Worm (Caenorhabditis elegans) whole organism, mixed stage, embryonic: ENCODE results near the gene K10B4.3.
"Not testable (repeated sequence)": the region's sequence is repeated elsewhere in the genome, so short reads cannot be mapped to it uniquely, and the experiment has no call there.

Experiments
- M03D4.4 ChIP-seq: sonication (generic microtip); optimal IDR thresholded peaks from 2 replicates; lab custom pipeline; 2017; ENCODE audit warnings: mild to moderate bottlenecking, missing genetic modification characterization, missing compliant biosample characterization
- blmp-1 ChIP-seq: fragments of 150-350 bp; optimal IDR thresholded peaks from 2 replicates; lab custom pipeline; 2014; ENCODE audit warnings: missing biosample characterization, missing genetic modification characterization
- ceh-39 ChIP-seq: fragments of 150-350 bp; optimal IDR thresholded peaks from 2 replicates; lab custom pipeline; 2014; ENCODE audit warnings: missing biosample characterization, missing genetic modification characterization
- ceh-43 ChIP-seq: fragments of 200-800 bp; sonication (Bioruptor generic); optimal IDR thresholded peaks from 2 replicates; lab custom pipeline; 2018; ENCODE audit warnings: mild to moderate bottlenecking, missing genetic modification characterization, moderate library complexity, missing compliant biosample characterization
- ceh-83 ChIP-seq: fragments of 200-800 bp; sonication (Bioruptor generic); optimal IDR thresholded peaks from 2 replicates; lab custom pipeline; 2018; ENCODE audit warnings: mild to moderate bottlenecking, missing genetic modification characterization, missing compliant biosample characterization
- ces-1 ChIP-seq: fragments of 150-350 bp; optimal IDR thresholded peaks from 2 replicates; lab custom pipeline; 2014; ENCODE audit warnings: missing biosample characterization, missing genetic modification reagents, missing genetic modification characterization
- cnd-1 ChIP-seq: fragments of 200-800 bp; sonication (Bioruptor generic); optimal IDR thresholded peaks from 2 replicates; lab custom pipeline; 2018; ENCODE audit warnings: mild to moderate bottlenecking, missing genetic modification characterization, missing compliant biosample characterization
- drap-1 ChIP-seq: fragments of 200-800 bp; sonication (Bioruptor generic); optimal IDR thresholded peaks from 3 replicates; lab custom pipeline; 2018; ENCODE audit warnings: mild to moderate bottlenecking, missing genetic modification characterization, missing compliant biosample characterization
- elt-1 ChIP-seq: sonication (generic microtip); optimal IDR thresholded peaks from 2 replicates; lab custom pipeline; 2017; ENCODE audit warnings: missing genetic modification characterization, mild to moderate bottlenecking, missing compliant biosample characterization, antibody characterized with exemption, moderate library complexity, borderline replicate concordance; ENCODE audit not compliant: insufficient read depth
- flh-1 ChIP-seq: fragments of 200-800 bp; sonication (Bioruptor generic); optimal IDR thresholded peaks from 2 replicates; lab custom pipeline; 2018; ENCODE audit warnings: mild to moderate bottlenecking, missing genetic modification characterization, moderate library complexity, missing compliant biosample characterization
- ham-2 ChIP-seq: fragments of 200-800 bp; sonication (Bioruptor generic); optimal IDR thresholded peaks from 2 replicates; lab custom pipeline; 2018; ENCODE audit warnings: mild to moderate bottlenecking, missing genetic modification characterization, missing compliant biosample characterization
- lin-13 ChIP-seq: fragments of 150-350 bp; optimal IDR thresholded peaks from 2 replicates; lab custom pipeline; 2014; ENCODE audit warnings: missing biosample characterization, missing genetic modification characterization
- lin-32 ChIP-seq: fragments of 200-800 bp; sonication (Bioruptor generic); optimal IDR thresholded peaks from 2 replicates; lab custom pipeline; 2018; ENCODE audit warnings: mild to moderate bottlenecking, missing genetic modification characterization, missing compliant biosample characterization
- lsy-2 ChIP-seq: fragments of 150-350 bp; optimal IDR thresholded peaks from 2 replicates; lab custom pipeline; 2014; ENCODE audit warnings: missing biosample characterization, missing genetic modification characterization
- mab-5 ChIP-seq: fragments of 150-350 bp; optimal IDR thresholded peaks from 2 replicates; lab custom pipeline; 2014; ENCODE audit warnings: missing biosample characterization, missing genetic modification characterization
- mep-1 ChIP-seq: fragments of 150-350 bp; optimal IDR thresholded peaks from 2 replicates; lab custom pipeline; 2017; ENCODE audit warnings: missing biosample characterization, missing genetic modification reagents, missing genetic modification characterization, inconsistent platforms
- mls-2 ChIP-seq: sonication (generic microtip); optimal IDR thresholded peaks from 2 replicates; lab custom pipeline; 2016; ENCODE audit warnings: mild to moderate bottlenecking, missing genetic modification characterization, moderate library complexity, missing compliant biosample characterization
- nhr-12 ChIP-seq: fragments of 150-350 bp; optimal IDR thresholded peaks from 2 replicates; lab custom pipeline; 2014; ENCODE audit warnings: missing biosample characterization, missing genetic modification characterization
- nhr-2 ChIP-seq: fragments of 150-350 bp; optimal IDR thresholded peaks from 2 replicates; lab custom pipeline; 2014; ENCODE audit warnings: missing biosample characterization, missing genetic modification characterization
- nhr-237 ChIP-seq: fragments of 150-350 bp; optimal IDR thresholded peaks from 2 replicates; lab custom pipeline; 2014; ENCODE audit warnings: missing biosample characterization, missing genetic modification characterization
- nhr-76 ChIP-seq: sonication (generic microtip); optimal IDR thresholded peaks from 2 replicates; lab custom pipeline; 2017; ENCODE audit warnings: missing biosample characterization, missing genetic modification characterization
- pha-4 ChIP-seq: fragments of 150-350 bp; optimal IDR thresholded peaks from 2 replicates; lab custom pipeline; 2018; ENCODE audit warnings: missing biosample characterization, missing genetic modification reagents, missing genetic modification characterization
- sem-2 ChIP-seq: fragments of 200-800 bp; sonication (Bioruptor generic); optimal IDR thresholded peaks from 2 replicates; lab custom pipeline; 2018; ENCODE audit warnings: mild to moderate bottlenecking, missing genetic modification characterization, missing compliant biosample characterization
- snpc-4 ChIP-seq: fragments of 150-350 bp; optimal IDR thresholded peaks from 2 replicates; lab custom pipeline; 2014; ENCODE audit warnings: missing biosample characterization, missing genetic modification characterization
- sptf-1 ChIP-seq: sonication (generic microtip); optimal IDR thresholded peaks from 2 replicates; lab custom pipeline; 2017; ENCODE audit warnings: mild to moderate bottlenecking, missing genetic modification characterization, moderate library complexity, missing compliant biosample characterization
- tbx-8 ChIP-seq: fragments of 200-800 bp; sonication (Bioruptor generic); optimal IDR thresholded peaks from 2 replicates; lab custom pipeline; 2018; ENCODE audit warnings: mild to moderate bottlenecking, missing genetic modification characterization, moderate library complexity, missing compliant biosample characterization
- unc-120 ChIP-seq: sonication (generic microtip); optimal IDR thresholded peaks from 2 replicates; lab custom pipeline; 2017; ENCODE audit warnings: missing genetic modification characterization, missing compliant biosample characterization; ENCODE audit not compliant: poor library complexity, severe bottlenecking
- unc-39 ChIP-seq: fragments of 150-350 bp; optimal IDR thresholded peaks from 2 replicates; lab custom pipeline; 2014; ENCODE audit warnings: missing biosample characterization, missing genetic modification characterization
- unc-62 ChIP-seq: fragments of 150-350 bp; optimal IDR thresholded peaks from 2 replicates; lab custom pipeline; 2014; ENCODE audit warnings: missing biosample characterization, missing genetic modification reagents, missing genetic modification characterization
- zip-8 ChIP-seq: fragments of 150-350 bp; optimal IDR thresholded peaks from 2 replicates; lab custom pipeline; 2014; ENCODE audit warnings: missing biosample characterization, missing genetic modification characterization

The K10B4.3 gene

DNA sequence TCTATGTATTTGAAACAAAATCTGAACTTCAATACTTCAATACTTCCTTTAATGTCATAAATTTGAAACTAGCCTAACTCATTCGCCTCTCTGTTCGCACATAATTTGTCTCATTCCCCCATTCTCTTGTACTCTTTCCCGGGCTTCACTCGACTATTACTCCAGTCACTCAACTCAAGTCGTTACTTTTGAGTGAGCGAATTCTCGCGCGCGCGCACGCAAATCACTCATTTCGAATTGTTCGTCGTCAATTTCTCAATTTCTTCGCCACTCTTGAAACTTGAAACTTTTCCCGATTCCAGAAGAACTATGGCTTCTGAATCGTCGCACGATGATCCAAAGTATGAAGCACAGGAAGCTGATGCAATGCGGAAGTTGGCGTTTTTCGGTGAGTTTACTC, 16.8 kb downstream of the K10B4.3 start, which contains the start of gene col-68:
TSS of gene col-68 (plus strand) at position 301 of the 400 bp plus-strand sequence.
- TF ChIP-seq sem-2: no peak
- no peak for TF ChIP-seq cnd-1

DNA sequence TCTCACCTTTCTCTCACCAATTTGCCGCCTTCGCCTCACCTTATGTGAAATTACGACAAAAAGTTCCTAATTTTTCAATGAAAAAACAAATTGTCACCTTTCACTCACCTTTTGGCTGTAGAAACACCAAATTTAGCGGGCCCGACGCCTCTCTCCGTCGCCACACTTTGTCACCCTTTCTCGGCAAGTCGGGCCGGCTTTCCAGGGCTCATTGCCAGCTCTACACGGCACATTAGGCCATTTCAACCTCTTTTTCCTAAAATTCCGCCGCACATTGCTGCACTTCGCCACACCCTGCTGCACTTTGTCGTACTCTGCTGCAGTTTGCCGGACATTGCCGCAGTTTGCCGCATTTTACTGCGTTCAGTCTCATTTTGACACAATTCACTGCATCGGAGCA, 19.8 kb downstream of the K10B4.3 start:
- no peak for TF ChIP-seq nhr-2 (tag; lab: Kevin White, UChicago)
- no peak for TF ChIP-seq ham-2
- TF ChIP-seq blmp-1 (tag; lab: Kevin White, UChicago): no peak
- peak; percentile 6 for TF ChIP-seq ceh-83
- no peak for TF ChIP-seq ces-1 (GFP tag; lab: Kevin White, UChicago)
- TF ChIP-seq, all 35 proteins: peak for 1

DNA sequence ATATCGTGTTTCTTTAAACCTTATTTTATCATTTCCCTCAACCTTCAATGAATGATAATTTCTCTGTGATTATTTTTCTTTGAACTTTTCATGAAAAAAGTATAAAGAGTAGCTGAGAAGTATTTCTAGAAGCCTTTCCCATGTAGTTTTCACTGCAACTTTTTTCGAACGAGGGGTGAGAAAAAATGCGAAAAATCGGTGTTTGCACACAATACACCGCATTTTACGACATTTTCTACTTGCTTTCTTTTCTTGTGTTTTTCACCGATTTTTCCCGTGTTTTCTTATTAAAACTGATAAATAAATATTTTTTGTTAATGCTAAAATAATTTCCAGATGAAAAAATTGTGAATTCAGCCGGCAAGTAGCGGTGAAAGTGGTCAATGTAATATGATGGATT, 22.1 kb downstream of the K10B4.3 start, which contains the start of gene C50D2.10:
TSS of gene C50D2.10 (plus strand) at position 245 of the 400 bp plus-strand sequence.
- not testable (repeated sequence) for TF ChIP-seq ces-1 (GFP tag; lab: Kevin White, UChicago); nhr-237; zip-8 (tag; lab: Kevin White, UChicago)

DNA sequence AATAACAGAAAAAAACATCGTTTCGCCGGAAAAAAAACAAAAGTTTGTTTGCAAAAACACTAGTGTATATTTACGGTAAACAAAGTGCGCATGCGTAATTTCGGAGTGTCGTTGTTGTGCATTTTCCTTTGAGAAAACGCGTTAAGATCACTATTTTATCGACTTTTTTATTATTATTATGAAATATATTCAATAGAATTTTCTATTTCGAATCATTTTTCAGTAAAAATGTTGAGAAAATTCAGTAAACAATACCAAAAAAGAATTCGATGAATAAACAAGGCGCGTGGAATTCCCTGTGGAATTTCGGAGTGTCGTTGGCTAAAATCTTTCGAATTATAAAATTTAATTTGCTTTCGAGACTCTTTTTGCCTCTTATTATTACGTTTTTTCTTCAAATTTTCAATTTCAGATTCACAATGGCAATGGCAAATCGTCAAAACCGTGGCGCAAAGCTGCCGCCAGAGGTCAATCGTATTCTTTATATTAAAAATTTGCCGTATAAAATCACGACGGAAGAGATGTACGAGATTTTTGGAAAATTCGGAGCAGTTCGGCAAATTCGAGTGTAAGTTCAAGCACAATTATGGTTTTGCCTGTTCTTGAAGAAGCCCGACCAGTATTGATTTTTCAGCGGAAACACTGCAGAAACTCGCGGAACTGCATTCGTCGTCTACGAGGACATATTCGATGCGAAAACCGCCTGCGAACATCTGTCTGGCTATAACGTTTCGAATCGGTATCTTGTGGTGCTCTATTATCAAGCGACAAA, 22.8 kb downstream of the K10B4.3 start, which contains the start of the genes luc-7L3 and sftb-6:
TSS of gene luc-7L3 (minus strand) at position 36 of the 772 bp plus-strand sequence.
TSS of gene sftb-6 (plus strand) at position 413 of the 772 bp plus-strand sequence.
- TF ChIP-seq lin-32 (GFP tag; lab: Kevin White, UChicago) (no peak), ceh-83 (peak; percentile 3), nhr-237 (peak; percentile 34), nhr-2 (tag; lab: Kevin White, UChicago) (peak; percentile 28), sptf-1 (tag; lab: Kevin White, UChicago) (no peak), lsy-2 (tag; lab: Kevin White, UChicago) (peak; percentile 48), ceh-39 (peak; percentile 41), mab-5 (tag; lab: Kevin White, UChicago) (peak; percentile 16), M03D4.4 (tag; lab: Kevin White, UChicago) (no peak), ces-1 (GFP tag; lab: Kevin White, UChicago) (peak; percentile 74)

DNA sequence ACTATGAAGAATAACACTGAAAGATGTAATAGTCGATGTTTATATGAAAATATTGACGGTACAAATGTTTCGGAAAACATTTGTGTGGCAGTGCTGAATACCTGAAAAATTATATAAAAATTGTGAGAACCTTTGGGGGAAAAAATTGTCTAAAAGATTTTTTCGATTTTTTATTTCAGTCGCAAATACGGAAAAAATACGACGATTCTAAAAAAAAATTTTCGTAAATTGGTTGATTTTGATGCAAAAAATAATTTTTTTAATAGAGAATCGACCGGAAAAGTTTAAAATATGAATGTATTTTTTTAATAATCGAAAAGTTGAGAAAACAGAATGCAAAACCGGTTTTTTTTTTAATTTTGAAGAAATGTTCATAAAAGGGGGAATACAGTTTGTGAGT, 25.8 kb downstream of the K10B4.3 start, which contains the start of gene C50D2.7:
TSS of gene C50D2.7 (minus strand) at position 101 of the 400 bp plus-strand sequence.
- TF ChIP-seq nhr-237: no peak
- no peak for TF ChIP-seq nhr-12 (tag; lab: Kevin White, UChicago)
- TF ChIP-seq pha-4 (tag; lab: Kevin White, UChicago): no peak
- no peak for TF ChIP-seq mls-2 (tag; lab: Kevin White, UChicago)
- TF ChIP-seq mep-1: no peak
- TF ChIP-seq mab-5 (tag; lab: Kevin White, UChicago): no peak
- no peak for TF ChIP-seq nhr-76 (tag; lab: Kevin White, UChicago)
- TF ChIP-seq unc-62: no peak
- TF ChIP-seq unc-39 (tag; lab: Kevin White, UChicago): no peak
- no peak for TF ChIP-seq cnd-1
- no peak for TF ChIP-seq drap-1
- TF ChIP-seq sptf-1 (tag; lab: Kevin White, UChicago): no peak
- TF ChIP-seq flh-1: no peak
- no peak for TF ChIP-seq elt-1 (tag; lab: Kevin White, UChicago)
- TF ChIP-seq tbx-8: no peak

DNA sequence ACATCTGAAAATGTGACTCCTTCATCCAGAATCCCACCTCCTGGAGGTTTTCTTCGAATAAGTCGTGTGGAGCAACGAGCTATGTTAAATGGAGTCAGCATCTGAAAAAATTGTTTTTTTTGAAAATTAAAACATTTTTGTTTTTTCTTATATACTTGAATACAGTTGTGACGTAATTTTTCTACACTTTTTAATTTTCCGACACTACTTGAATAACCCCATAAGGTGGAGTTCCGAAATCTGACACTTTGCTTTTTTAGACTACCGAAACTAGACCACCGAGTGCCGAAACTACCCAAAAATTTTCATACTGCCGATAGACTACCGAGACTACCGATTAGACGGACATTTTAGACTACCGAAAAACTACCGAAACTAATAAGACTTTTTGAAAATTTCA, 29.6 kb downstream of the K10B4.3 start, which contains the start of gene mcat-1:
TSS of gene mcat-1 (minus strand) at position 101 of the 400 bp plus-strand sequence.
- TF ChIP-seq zip-8 (tag; lab: Kevin White, UChicago) (peak; percentile 1), nhr-2 (tag; lab: Kevin White, UChicago) (no peak)

DNA sequence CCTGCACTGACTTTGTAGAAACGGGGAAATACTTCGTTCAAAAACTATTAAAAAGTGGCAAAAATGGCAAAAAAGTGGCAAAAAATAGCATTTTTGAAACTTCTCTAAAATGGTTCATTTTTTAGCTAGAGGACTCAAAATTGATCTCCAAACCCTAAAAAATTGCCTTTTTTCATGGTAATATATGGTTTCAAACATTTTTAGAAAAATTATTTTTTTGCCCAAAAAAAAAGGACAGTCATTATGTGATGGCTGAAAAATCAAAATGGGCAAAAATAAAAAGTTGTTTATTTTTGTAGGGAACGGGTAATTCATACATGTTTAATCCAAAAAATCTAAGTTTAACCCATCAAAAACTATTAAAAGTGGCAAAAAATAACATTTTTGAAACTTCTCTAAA, 33.1 kb downstream of the K10B4.3 start:
- no peak for TF ChIP-seq lin-13 (tag; lab: Kevin White, UChicago)
- no peak for TF ChIP-seq mls-2 (tag; lab: Kevin White, UChicago)
- TF ChIP-seq snpc-4 (tag; lab: Kevin White, UChicago): no peak
- TF ChIP-seq unc-62: no peak
- TF ChIP-seq blmp-1 (tag; lab: Kevin White, UChicago): no peak
- TF ChIP-seq drap-1: no peak
- TF ChIP-seq ceh-43 (GFP tag; lab: Kevin White, UChicago): no peak
- no peak for TF ChIP-seq elt-1 (tag; lab: Kevin White, UChicago)
- no peak for TF ChIP-seq M03D4.4 (tag; lab: Kevin White, UChicago)
- TF ChIP-seq nhr-2 (tag; lab: Kevin White, UChicago): no peak
- TF ChIP-seq ces-1 (GFP tag; lab: Kevin White, UChicago): no peak
- no peak for TF ChIP-seq unc-39 (tag; lab: Kevin White, UChicago)
- TF ChIP-seq ceh-39: no peak
- no peak for TF ChIP-seq cnd-1
- no peak for TF ChIP-seq unc-120 (tag; lab: Kevin White, UChicago)
